Fruit fly (Drosophila melanogaster) whole organism, embryonic: Measurements from ENCODE around the gene Chmp1.

ENCODE experiments used
- ATbp ChIP-seq: fragments of 200-800 bp; sonication (Bioruptor generic); optimal IDR thresholded peaks from 2 replicates; lab custom pipeline; 2017; ENCODE audit warnings: missing biosample characterization, mild to moderate bottlenecking, missing genetic modification characterization, missing genetic modification reagents
- Ada2b ChIP-seq: fragments of 200-800 bp; sonication (Bioruptor generic); IDR thresholded peaks from 2 replicates; pipeline ENCODE4 v1.3.6; 2022; ENCODE audit warnings: missing biosample characterization, missing genetic modification characterization
- Bteb2 ChIP-seq: fragments of 200-800 bp; sonication (Bioruptor generic); optimal IDR thresholded peaks from 2 replicates; lab custom pipeline; 2016; ENCODE audit warnings: missing biosample characterization, missing genetic modification characterization
- CG10366 ChIP-seq: fragments of 200-800 bp; sonication (Bioruptor generic); IDR thresholded peaks from 2 replicates; pipeline ENCODE4 v1.3.6; 2022; ENCODE audit warnings: missing biosample characterization, missing genetic modification characterization
- CG10654 ChIP-seq: fragments of 200-800 bp; sonication (Bioruptor generic); optimal IDR thresholded peaks from 2 replicates; lab custom pipeline; 2016; ENCODE audit warnings: missing biosample characterization, missing genetic modification characterization
- CG13775 ChIP-seq: fragments of 200-800 bp; sonication (Bioruptor generic); optimal IDR thresholded peaks from 3 replicates; lab custom pipeline; 2017; ENCODE audit warnings: missing biosample characterization, mild to moderate bottlenecking, missing genetic modification characterization
- CG15073 ChIP-seq: fragments of 200-800 bp; sonication (Bioruptor generic); optimal IDR thresholded peaks from 2 replicates; lab custom pipeline; 2016; ENCODE audit warnings: missing biosample characterization, missing genetic modification characterization
- CG15696 ChIP-seq: fragments of 200-800 bp; sonication (Bioruptor generic); optimal IDR thresholded peaks from 2 replicates; lab custom pipeline; 2019; ENCODE audit warnings: missing biosample characterization, mild to moderate bottlenecking, missing genetic modification characterization, moderate library complexity
- CG18011 ChIP-seq: fragments of 200-800 bp; sonication (Bioruptor generic); optimal IDR thresholded peaks from 2 replicates; lab custom pipeline; 2017; ENCODE audit warnings: missing biosample characterization, missing genetic modification characterization, mild to moderate bottlenecking, moderate library complexity, missing genotype
- CG30020 ChIP-seq: fragments of 200-800 bp; optimal IDR thresholded peaks from 2 replicates; lab custom pipeline; 2019; ENCODE audit warnings: missing biosample characterization, mild to moderate bottlenecking, missing genetic modification characterization, moderate library complexity
- CG32532 ChIP-seq: fragments of 200-800 bp; sonication (Bioruptor generic); IDR thresholded peaks from 2 replicates; pipeline ENCODE4 v1.3.6; 2022; ENCODE audit warnings: missing biosample characterization, missing genetic modification characterization
- CG33213 ChIP-seq: fragments of 200-800 bp; sonication (Bioruptor generic); optimal IDR thresholded peaks from 3 replicates; lab custom pipeline; 2016; ENCODE audit warnings: missing biosample characterization, missing genetic modification characterization
- CG4282 ChIP-seq: fragments of 200-800 bp; sonication (Bioruptor generic); optimal IDR thresholded peaks from 2 replicates; lab custom pipeline; 2016; ENCODE audit warnings: missing biosample characterization, missing genetic modification characterization
- CG43689 ChIP-seq: fragments of 200-800 bp; sonication (Bioruptor generic); IDR thresholded peaks from 2 replicates; pipeline ENCODE4 v1.3.6; 2022; ENCODE audit warnings: missing biosample characterization, missing genetic modification characterization
- CG6254 ChIP-seq: fragments of 200-800 bp; sonication (Bioruptor generic); optimal IDR thresholded peaks from 3 replicates; lab custom pipeline; 2017; ENCODE audit warnings: mild to moderate bottlenecking, missing biosample characterization, missing genetic modification reagents, missing genetic modification characterization
- CG6813 ChIP-seq: fragments of 200-800 bp; sonication (Bioruptor generic); optimal IDR thresholded peaks from 2 replicates; lab custom pipeline; 2017; ENCODE audit warnings: missing biosample characterization, missing genetic modification characterization, mild to moderate bottlenecking, moderate library complexity, missing genetic modification reagents
- CG6854 ChIP-seq: fragments of 200-800 bp; sonication (Bioruptor generic); optimal IDR thresholded peaks from 3 replicates; lab custom pipeline; 2017; ENCODE audit warnings: missing biosample characterization, mild to moderate bottlenecking, missing genetic modification characterization
- CG7556 ChIP-seq: fragments of 200-800 bp; sonication (Bioruptor generic); optimal IDR thresholded peaks from 2 replicates; lab custom pipeline; 2017; ENCODE audit warnings: missing biosample characterization, mild to moderate bottlenecking, missing genetic modification characterization
- CG8089 ChIP-seq: fragments of 200-800 bp; sonication (Bioruptor generic); optimal IDR thresholded peaks from 3 replicates; lab custom pipeline; 2016; ENCODE audit warnings: missing biosample characterization, missing genetic modification characterization
- CG8290 ChIP-seq, 3 experiments: fragments of 200-800 bp; sonication (Bioruptor generic); optimal IDR thresholded peaks; 2 replicates each; lab custom pipeline; 2016 to 2019; ENCODE audit warnings: missing biosample characterization in 3 of 3, missing genetic modification characterization in 3 of 3, mild to moderate bottlenecking in 2 of 3, moderate library complexity in 1 of 3
- CG8388 ChIP-seq: fragments of 200-800 bp; sonication (Bioruptor generic); optimal IDR thresholded peaks from 2 replicates; lab custom pipeline; 2019; ENCODE audit warnings: missing biosample characterization, mild to moderate bottlenecking, missing genetic modification characterization, moderate library complexity
- CG8924 ChIP-seq: fragments of 200-800 bp; optimal IDR thresholded peaks from 3 replicates; lab custom pipeline; 2019; ENCODE audit warnings: missing biosample characterization, mild to moderate bottlenecking, missing genetic modification characterization, moderate library complexity
- CG9215 ChIP-seq: fragments of 200-800 bp; sonication (Bioruptor generic); IDR thresholded peaks from 2 replicates; pipeline ENCODE4 v1.3.6; 2022; ENCODE audit warnings: missing biosample characterization, missing genetic modification characterization
- Chrac-16 ChIP-seq: fragments of 200-800 bp; sonication (Bioruptor generic); optimal IDR thresholded peaks from 3 replicates; lab custom pipeline; 2016; ENCODE audit warnings: missing biosample characterization, missing genetic modification characterization
- CrebB ChIP-seq: fragments of 200-800 bp; sonication (Bioruptor generic); optimal IDR thresholded peaks from 3 replicates; lab custom pipeline; 2018; ENCODE audit warnings: missing biosample characterization, mild to moderate bottlenecking, missing genetic modification characterization
- Dip3 ChIP-seq: fragments of 200-800 bp; sonication (Bioruptor generic); optimal IDR thresholded peaks from 3 replicates; lab custom pipeline; 2016; ENCODE audit warnings: missing biosample characterization, missing genetic modification characterization
- Gug ChIP-seq: fragments of 200-800 bp; sonication (Bioruptor generic); IDR thresholded peaks from 4 replicates; pipeline ENCODE4 v1.3.6; 2022; ENCODE audit warnings: missing biosample characterization, missing genetic modification characterization
- HHEX ChIP-seq: fragments of 200-800 bp; sonication (Bioruptor generic); optimal IDR thresholded peaks from 3 replicates; lab custom pipeline; 2017; ENCODE audit warnings: missing biosample characterization, mild to moderate bottlenecking, missing genetic modification characterization, missing genetic modification reagents
- Lim3 ChIP-seq: fragments of 200-800 bp; sonication (Bioruptor generic); IDR thresholded peaks from 2 replicates; pipeline ENCODE4 v1.3.6; 2022; ENCODE audit warnings: missing biosample characterization, missing genetic modification characterization
- Max ChIP-seq: fragments of 200-800 bp; sonication (Bioruptor generic); optimal IDR thresholded peaks from 2 replicates; lab custom pipeline; 2016; ENCODE audit warnings: missing biosample characterization, mild to moderate bottlenecking, missing genetic modification characterization
- NK7.1 ChIP-seq: fragments of 200-800 bp; sonication (Bioruptor generic); optimal IDR thresholded peaks from 3 replicates; lab custom pipeline; 2016; ENCODE audit warnings: missing biosample characterization, missing genetic modification characterization
- Oaz ChIP-seq: fragments of 200-800 bp; sonication (Bioruptor generic); IDR thresholded peaks from 2 replicates; pipeline ENCODE4 v1.3.6; 2022; ENCODE audit warnings: missing biosample characterization, missing genetic modification characterization
- Spps ChIP-seq: fragments of 200-800 bp; sonication (Bioruptor generic); optimal IDR thresholded peaks from 2 replicates; lab custom pipeline; 2018; ENCODE audit warnings: missing biosample characterization, mild to moderate bottlenecking, missing genetic modification characterization
- al ChIP-seq: fragments of 200-800 bp; sonication (Bioruptor generic); IDR thresholded peaks from 2 replicates; pipeline ENCODE4 v1.3.6; 2022; ENCODE audit warnings: missing biosample characterization, missing genetic modification characterization
- ap ChIP-seq: fragments of 200-800 bp; sonication (Bioruptor generic); IDR thresholded peaks from 2 replicates; pipeline ENCODE4 v1.3.6; 2022; ENCODE audit warnings: missing biosample characterization, missing genetic modification characterization
- ara ChIP-seq: fragments of 200-800 bp; sonication (Bioruptor generic); IDR thresholded peaks from 2 replicates; pipeline ENCODE4 v1.3.6; 2022; ENCODE audit warnings: missing biosample characterization, missing genetic modification characterization
- az2 ChIP-seq: fragments of 200-800 bp; sonication (Bioruptor generic); optimal IDR thresholded peaks from 3 replicates; lab custom pipeline; 2016; ENCODE audit warnings: missing biosample characterization, missing genetic modification characterization
- gce ChIP-seq: fragments of 200-800 bp; sonication (Bioruptor generic); IDR thresholded peaks from 3 replicates; pipeline ENCODE4 v1.3.6; 2022; ENCODE audit warnings: missing biosample characterization, missing genetic modification characterization
- gro ChIP-seq: fragments of 200-800 bp; sonication (Bioruptor generic); optimal IDR thresholded peaks from 2 replicates; lab custom pipeline; 2016; ENCODE audit warnings: missing biosample characterization, missing genetic modification characterization
- hbn ChIP-seq: fragments of 200-800 bp; sonication (Bioruptor generic); IDR thresholded peaks from 2 replicates; pipeline ENCODE4 v1.3.6; 2022; ENCODE audit warnings: missing biosample characterization, missing genetic modification characterization; ENCODE audit not compliant: partially characterized antibody
- lmd ChIP-seq: fragments of 200-800 bp; sonication (Bioruptor generic); IDR thresholded peaks from 2 replicates; pipeline ENCODE4 v1.3.6; 2022; ENCODE audit warnings: missing biosample characterization, missing genetic modification characterization
- nom ChIP-seq: fragments of 200-800 bp; sonication (Bioruptor generic); optimal IDR thresholded peaks from 2 replicates; lab custom pipeline; 2017; ENCODE audit warnings: missing biosample characterization, missing genetic modification characterization, mild to moderate bottlenecking, moderate library complexity, missing genetic modification reagents
- pnt ChIP-seq: fragments of 200-800 bp; sonication (Bioruptor generic); optimal IDR thresholded peaks from 3 replicates; lab custom pipeline; 2016; ENCODE audit warnings: missing biosample characterization, missing genetic modification characterization
- pzg ChIP-seq: fragments of 200-800 bp; sonication (Bioruptor generic); optimal IDR thresholded peaks from 3 replicates; lab custom pipeline; 2018; ENCODE audit warnings: missing biosample characterization, mild to moderate bottlenecking, missing genetic modification characterization, moderate library complexity
- ro ChIP-seq: fragments of 200-800 bp; sonication (Bioruptor generic); IDR thresholded peaks from 2 replicates; pipeline ENCODE4 v1.3.6; 2022; ENCODE audit warnings: missing biosample characterization, missing genetic modification characterization
- row ChIP-seq: fragments of 200-800 bp; sonication (Bioruptor generic); IDR thresholded peaks from 3 replicates; pipeline ENCODE4 v1.3.6; 2022; ENCODE audit warnings: missing biosample characterization, missing genetic modification characterization
- sr ChIP-seq: fragments of 200-800 bp; sonication (Bioruptor generic); IDR thresholded peaks from 3 replicates; pipeline ENCODE4 v1.3.6; 2022; ENCODE audit warnings: missing biosample characterization, missing genetic modification characterization
- tll ChIP-seq, 2 experiments: fragments of 200-800 bp in 1 of 2; fragments of >200 bp in 1 of 2; sonication (Bioruptor generic) in 1 of 2; optimal IDR thresholded peaks; 2 replicates each; lab custom pipeline; 2017 to 2019; ENCODE audit warnings: missing biosample characterization in 2 of 2, missing genetic modification characterization in 2 of 2, mild to moderate bottlenecking in 1 of 2, moderate library complexity in 1 of 2
- trh ChIP-seq: fragments of 200-800 bp; sonication (Bioruptor generic); optimal IDR thresholded peaks from 2 replicates; lab custom pipeline; 2016; ENCODE audit warnings: missing biosample characterization, missing genetic modification characterization
- ttk ChIP-seq: fragments of 200-800 bp; sonication (Bioruptor generic); IDR thresholded peaks from 2 replicates; pipeline ENCODE4 v2.1.2; 2022; ENCODE audit warnings: missing biosample characterization, missing genetic modification characterization

The Chmp1 gene

dm6 chr3L:18675363-18675866 lies 8.4 kb downstream of the Chmp1 start, which contains the start of the genes GNBP2 and GNBP1 (continued):
- TF ChIP-seq CG10654 (peak; percentile 17), Gug (GFP tag; lab: Robert Waterston, UW) (0 out of 4 replicates have a peak, but pooled peaks have one; percentile 21), CG4282 (GFP tag; lab: Kevin White, UChicago) (no peak), CG6854 (GFP tag; lab: Kevin White, UChicago) (peak; percentile 13), pzg (GFP tag; lab: Kevin White, UChicago) (no peak), CG8388 (GFP tag; lab: Kevin White, UChicago) (peak; percentile 56), NK7.1 (GFP tag; lab: Kevin White, UChicago) (no peak), CG32532 (GFP tag; lab: Robert Waterston, UW) (peak; percentile 71; the same call in 1 of the 2 replicates), Max (peak; percentile 22), Bteb2 (GFP tag; lab: Kevin White, UChicago) (no peak), al (GFP tag; lab: Robert Waterston, UW) (peak; percentile 46; the same call in 1 of the 2 replicates), Ada2b (peak; percentile 50; the same call in 1 of the 2 replicates), pnt (no peak), CG13775 (GFP tag; lab: Kevin White, UChicago) (peak; percentile 18), trh (GFP tag; lab: Kevin White, UChicago) (no peak), az2 (GFP tag; lab: Kevin White, UChicago) (peak; percentile 19), CG10366 (GFP tag; lab: Robert Waterston, UW) (peak; percentile 37; the same call in 1 of the 2 replicates), CG8924 (tag; lab: Kevin White, UChicago) (peak; percentile 59), Lim3 (GFP tag; lab: Robert Waterston, UW) (no peak), ro (GFP tag; lab: Robert Waterston, UW) (no peak), ara (GFP tag; lab: Robert Waterston, UW) (no peak), CG18011 (GFP tag; lab: Kevin White, UChicago) (no peak), CG30020 (tag; lab: Kevin White, UChicago) (no peak), CrebB (no peak), CG8290 (GFP tag; optimal IDR thresholded peaks at IDR 0.05; lab: Kevin White, UChicago) (no peak), CG8290 (tag; optimal IDR thresholded peaks at IDR 0.05; lab: Kevin White, UChicago) (no peak), tll (GFP tag; optimal IDR thresholded peaks at IDR 0.05; lab: Kevin White, UChicago) (no peak), ap (GFP tag; lab: Robert Waterston, UW) (peak; percentile 34; the same call in 1 of the 2 replicates), gro (GFP tag; lab: Kevin White, UChicago) (no peak), nom (GFP tag; lab: Kevin White, UChicago) (peak; percentile 52), CG9215 (peak; percentile 51), hbn (GFP tag; lab: Robert Waterston, UW) (no peak), CG15073 (GFP tag; lab: Kevin White, UChicago) (no peak), row (GFP tag; lab: Robert Waterston, UW) (peak; percentile 77), Chrac-16 (GFP tag; lab: Kevin White, UChicago) (no peak), CG15696 (tag; lab: Kevin White, UChicago) (no peak), CG6813 (GFP tag; lab: Kevin White, UChicago) (peak; percentile 11), Dip3 (no peak), HHEX (GFP tag; lab: Kevin White, UChicago) (peak; percentile 55), CG6254 (GFP tag; lab: Kevin White, UChicago) (peak; percentile 18), ATbp (peak; percentile 46), CG8089 (GFP tag; lab: Kevin White, UChicago) (no peak), sr (GFP tag; lab: Robert Waterston, UW) (no peak), gce (GFP tag; lab: Robert Waterston, UW) (peak; percentile 65; the same call in 2 of the 3 replicates), CG7556 (GFP tag; lab: Kevin White, UChicago) (peak; percentile 73), lmd (GFP tag; lab: Robert Waterston, UW) (peak; percentile 70), ttk (peak; percentile 46; the same call in 1 of the 2 replicates), Oaz (GFP tag; lab: Robert Waterston, UW) (peak; percentile 44; the same call in 1 of the 2 replicates), Spps (tag; lab: Kevin White, UChicago) (no peak), CG33213 (GFP tag; lab: Kevin White, UChicago) (no peak), CG43689 (GFP tag; lab: Robert Waterston, UW) (0 out of 2 replicates have a peak, but pooled peaks have one; percentile 12)
